Worm (Caenorhabditis elegans) whole organism, young adult: ENCODE results near the gene semo-1.

ENCODE experiments used
- F22D6.2 ChIP-seq: sonication (generic microtip); optimal IDR thresholded peaks from 2 replicates; lab custom pipeline; 2016; ENCODE audit warnings: mild to moderate bottlenecking, missing genetic modification characterization, missing compliant biosample characterization
- F33H1.4 ChIP-seq: fragments of 200-800 bp; sonication (Bioruptor generic); IDR thresholded peaks from 2 replicates; pipeline ENCODE4 v1.3.6; 2022; ENCODE audit warnings: missing genetic modification reagents, missing genetic modification characterization, missing compliant biosample characterization
- F39B2.1 ChIP-seq: fragments of 200-800 bp; sonication (Bioruptor generic); IDR thresholded peaks from 2 replicates; pipeline ENCODE4 v1.3.6; 2022; ENCODE audit warnings: missing genetic modification reagents, missing genetic modification characterization, missing compliant biosample characterization
- T07F8.4 ChIP-seq: sonication (generic microtip); optimal IDR thresholded peaks from 2 replicates; lab custom pipeline; 2016; ENCODE audit warnings: mild to moderate bottlenecking, missing genetic modification characterization, moderate library complexity, missing compliant biosample characterization
- T26A5.8 ChIP-seq: sonication (generic microtip); optimal IDR thresholded peaks from 2 replicates; lab custom pipeline; 2016; ENCODE audit warnings: missing genetic modification characterization, missing compliant biosample characterization
- Y53F4B.3 ChIP-seq: fragments of 200-800 bp; sonication (Bioruptor generic); IDR thresholded peaks from 2 replicates; pipeline ENCODE4 v1.3.6; 2022; ENCODE audit warnings: missing genetic modification reagents, missing genetic modification characterization, missing compliant biosample characterization
- Y67H2A.10 ChIP-seq: fragments of 200-800 bp; sonication (Bioruptor generic); conservative IDR thresholded peaks from 2 replicates; pipeline ENCODE4 v1.3.6; 2022; ENCODE audit warnings: missing genetic modification reagents, missing genetic modification characterization, missing compliant biosample characterization
- Y95B8A.8 ChIP-seq: fragments of 200-800 bp; sonication (Bioruptor generic); IDR thresholded peaks from 2 replicates; pipeline ENCODE4 v1.3.6; 2022; ENCODE audit warnings: missing genetic modification reagents, missing genetic modification characterization, missing compliant biosample characterization
- ZK185.1 ChIP-seq: sonication (generic microtip); optimal IDR thresholded peaks from 2 replicates; lab custom pipeline; 2016; ENCODE audit warnings: mild to moderate bottlenecking, missing genetic modification characterization, missing compliant biosample characterization; ENCODE audit not compliant: poor library complexity, severe bottlenecking
- ama-1 ChIP-seq, 3 experiments: fragments of 150-350 bp in 1 of 3; sonication (generic microtip) in 2 of 3; optimal IDR thresholded peaks; 2 replicates each; lab custom pipeline; 2014 to 2018; ENCODE audit warnings: missing biosample characterization in 2 of 3, missing genetic modification characterization in 2 of 3, missing genetic modification reagents in 2 of 3
- atf-7 ChIP-seq: sonication (generic microtip); optimal IDR thresholded peaks from 2 replicates; lab custom pipeline; 2017; ENCODE audit warnings: mild to moderate bottlenecking, missing genetic modification characterization, missing compliant biosample characterization
- attf-5 ChIP-seq: fragments of 200-800 bp; sonication (Bioruptor generic); optimal IDR thresholded peaks from 2 replicates; lab custom pipeline; 2018; ENCODE audit warnings: mild to moderate bottlenecking, missing genetic modification characterization, missing compliant biosample characterization
- bed-2 ChIP-seq: fragments of 200-800 bp; sonication (Bioruptor generic); IDR thresholded peaks from 2 replicates; pipeline ENCODE4 v1.3.6; 2022; ENCODE audit warnings: missing genetic modification reagents, missing genetic modification characterization, missing compliant biosample characterization
- ccch-3 ChIP-seq: fragments of 200-800 bp; sonication (Bioruptor generic); optimal IDR thresholded peaks from 2 replicates; lab custom pipeline; 2018; ENCODE audit warnings: mild to moderate bottlenecking, missing genetic modification characterization, missing compliant biosample characterization
- cebp-1 ChIP-seq, 2 experiments: fragments of 200-800 bp in 1 of 2; sonication (Bioruptor generic) in 1 of 2; sonication (generic microtip) in 1 of 2; IDR thresholded peaks in 1 of 2; optimal IDR thresholded peaks in 1 of 2; 2 replicates each; pipeline versions ENCODE4 v1.3.6 to Lab custom; 2017 to 2022; ENCODE audit warnings: missing compliant biosample characterization in 2 of 2, missing genetic modification characterization in 2 of 2, mild to moderate bottlenecking in 1 of 2, missing genetic modification reagents in 1 of 2, moderate library complexity in 1 of 2
- ceh-58 ChIP-seq: fragments of 200-800 bp; sonication (Bioruptor generic); IDR thresholded peaks from 2 replicates; pipeline ENCODE4 v1.3.6; 2022; ENCODE audit warnings: missing genetic modification characterization, missing compliant biosample characterization
- ceh-79 ChIP-seq: sonication (generic microtip); optimal IDR thresholded peaks from 2 replicates; lab custom pipeline; 2017; ENCODE audit warnings: mild to moderate bottlenecking, missing genetic modification characterization, missing compliant biosample characterization
- ceh-91 ChIP-seq: fragments of 200-800 bp; sonication (Bioruptor generic); IDR thresholded peaks from 2 replicates; pipeline ENCODE4 v1.3.6; 2022; ENCODE audit warnings: missing genetic modification reagents, missing genetic modification characterization, missing compliant biosample characterization
- chd-7 ChIP-seq: sonication (generic microtip); optimal IDR thresholded peaks from 2 replicates; lab custom pipeline; 2016; ENCODE audit warnings: mild to moderate bottlenecking, missing genetic modification characterization, moderate library complexity, missing compliant biosample characterization
- dox-1 ChIP-seq: fragments of 200-800 bp; sonication (Bioruptor generic); IDR thresholded peaks from 2 replicates; pipeline ENCODE4 v1.3.6; 2022; ENCODE audit warnings: missing genetic modification reagents, missing genetic modification characterization, missing compliant biosample characterization
- dpff-1 ChIP-seq: sonication (generic microtip); optimal IDR thresholded peaks from 2 replicates; lab custom pipeline; 2017; ENCODE audit warnings: mild to moderate bottlenecking, missing genetic modification characterization, missing compliant biosample characterization
- egl-18 ChIP-seq: fragments of 200-800 bp; sonication (Bioruptor generic); IDR thresholded peaks from 2 replicates; pipeline ENCODE4 v1.3.6; 2022; ENCODE audit warnings: missing genetic modification reagents, missing genetic modification characterization, missing compliant biosample characterization
- egl-44 ChIP-seq: fragments of 200-800 bp; sonication (Bioruptor generic); IDR thresholded peaks from 2 replicates; pipeline ENCODE4 v1.3.6; 2022; ENCODE audit warnings: missing genetic modification reagents, missing genetic modification characterization, missing compliant biosample characterization
- him-1 ChIP-seq: sonication (generic microtip); optimal IDR thresholded peaks from 2 replicates; lab custom pipeline; 2016; ENCODE audit warnings: missing genotype, missing genetic modification reagents, missing genetic modification characterization, missing compliant biosample characterization
- hmg-20 ChIP-seq: fragments of 200-800 bp; sonication (Bioruptor generic); IDR thresholded peaks from 2 replicates; pipeline ENCODE4 v1.3.6; 2022; ENCODE audit warnings: missing genetic modification reagents, missing genetic modification characterization, missing compliant biosample characterization
- let-526 ChIP-seq: fragments of 200-800 bp; sonication (Bioruptor generic); IDR thresholded peaks from 2 replicates; pipeline ENCODE4 v1.3.6; 2022; ENCODE audit warnings: missing genetic modification reagents, missing genetic modification characterization, missing compliant biosample characterization
- let-607 ChIP-seq, 2 experiments: fragments of 200-800 bp in 1 of 2; sonication (Bioruptor generic) in 1 of 2; sonication (generic microtip) in 1 of 2; optimal IDR thresholded peaks; 2 replicates each; lab custom pipeline; 2016 to 2018; ENCODE audit warnings: mild to moderate bottlenecking in 2 of 2, missing compliant biosample characterization in 2 of 2, missing genetic modification characterization in 2 of 2, moderate library complexity in 2 of 2, missing genotype in 1 of 2
- lin-54 ChIP-seq: fragments of 200-800 bp; sonication (Bioruptor generic); optimal IDR thresholded peaks from 2 replicates; lab custom pipeline; 2018; ENCODE audit warnings: mild to moderate bottlenecking, missing genetic modification characterization, missing compliant biosample characterization
- lsl-1 ChIP-seq: fragments of 200-800 bp; sonication (Bioruptor generic); optimal IDR thresholded peaks from 2 replicates; lab custom pipeline; 2018; ENCODE audit warnings: mild to moderate bottlenecking, missing genetic modification characterization, moderate library complexity, missing compliant biosample characterization
- lsy-27 ChIP-seq: sonication (generic microtip); optimal IDR thresholded peaks from 2 replicates; lab custom pipeline; 2017; ENCODE audit warnings: missing genetic modification characterization, mild to moderate bottlenecking, missing compliant biosample characterization, antibody characterized with exemption, missing genotype, borderline replicate concordance; ENCODE audit not compliant: insufficient read depth
- madf-8 ChIP-seq: fragments of 200-800 bp; sonication (Bioruptor generic); conservative IDR thresholded peaks from 2 replicates; pipeline ENCODE4 v1.3.6; 2022; ENCODE audit warnings: missing genetic modification reagents, missing genetic modification characterization, missing compliant biosample characterization
- mxl-1 ChIP-seq: sonication (generic microtip); optimal IDR thresholded peaks from 2 replicates; lab custom pipeline; 2016; ENCODE audit warnings: missing genetic modification characterization, missing compliant biosample characterization
- nfya-2 ChIP-seq: fragments of 200-800 bp; sonication (Bioruptor generic); IDR thresholded peaks from 2 replicates; pipeline ENCODE4 v1.3.6; 2022; ENCODE audit warnings: missing genetic modification reagents, missing genetic modification characterization, missing compliant biosample characterization
- nfyb-1 ChIP-seq: fragments of 200-800 bp; sonication (Bioruptor generic); IDR thresholded peaks from 2 replicates; pipeline ENCODE4 v1.3.6; 2022; ENCODE audit warnings: missing genetic modification reagents, missing genetic modification characterization, missing compliant biosample characterization
- nhr-120 ChIP-seq: fragments of 200-800 bp; sonication (Bioruptor generic); IDR thresholded peaks from 2 replicates; pipeline ENCODE4 v1.3.6; 2022; ENCODE audit warnings: missing genetic modification characterization, missing compliant biosample characterization
- pha-4 ChIP-seq: fragments of 150-350 bp; sonication (generic microtip); optimal IDR thresholded peaks from 2 replicates; lab custom pipeline; 2014; ENCODE audit warnings: missing biosample characterization, missing genetic modification reagents, missing genetic modification characterization
- repo-1 ChIP-seq: sonication (generic microtip); optimal IDR thresholded peaks from 2 replicates; lab custom pipeline; 2017; ENCODE audit warnings: mild to moderate bottlenecking, missing genetic modification characterization, missing compliant biosample characterization
- snpc-1.1 ChIP-seq: sonication (generic microtip); optimal IDR thresholded peaks from 2 replicates; lab custom pipeline; 2017; ENCODE audit warnings: missing genetic modification characterization, mild to moderate bottlenecking, missing compliant biosample characterization, antibody characterized with exemption, moderate library complexity, missing genotype, missing genetic modification reagents; ENCODE audit not compliant: insufficient read depth
- snpc-1.3 ChIP-seq: sonication (generic microtip); optimal IDR thresholded peaks from 2 replicates; lab custom pipeline; 2017; ENCODE audit warnings: missing genetic modification characterization, mild to moderate bottlenecking, missing compliant biosample characterization, antibody characterized with exemption, moderate library complexity, missing genotype, missing genetic modification reagents; ENCODE audit not compliant: insufficient read depth
- sptf-2 ChIP-seq: fragments of 200-800 bp; sonication (Bioruptor generic); optimal IDR thresholded peaks from 2 replicates; lab custom pipeline; 2018; ENCODE audit warnings: mild to moderate bottlenecking, missing genetic modification characterization, missing compliant biosample characterization
- tbp1 ChIP-seq: fragments of 200-800 bp; sonication (Bioruptor generic); optimal IDR thresholded peaks from 2 replicates; lab custom pipeline; 2018; ENCODE audit warnings: mild to moderate bottlenecking, missing genetic modification characterization, missing compliant biosample characterization
- tlf-1 ChIP-seq: fragments of 200-800 bp; sonication (Bioruptor generic); optimal IDR thresholded peaks from 2 replicates; lab custom pipeline; 2018; ENCODE audit warnings: mild to moderate bottlenecking, missing genetic modification characterization, missing compliant biosample characterization
- unc-62 ChIP-seq: fragments of 150-350 bp; optimal IDR thresholded peaks from 2 replicates; lab custom pipeline; 2014; ENCODE audit warnings: missing biosample characterization, missing genetic modification reagents, missing genetic modification characterization
- zfh-2 ChIP-seq: fragments of 200-800 bp; sonication (Bioruptor generic); conservative IDR thresholded peaks from 2 replicates; pipeline ENCODE4 v1.3.6; 2022; ENCODE audit warnings: missing genetic modification reagents, missing genetic modification characterization, missing compliant biosample characterization
- ztf-18 ChIP-seq: sonication (generic microtip); optimal IDR thresholded peaks from 2 replicates; lab custom pipeline; 2016; ENCODE audit warnings: missing genotype, mild to moderate bottlenecking, missing genetic modification characterization, missing compliant biosample characterization
- ztf-28 ChIP-seq: fragments of 200-800 bp; sonication (Bioruptor generic); IDR thresholded peaks from 2 replicates; pipeline ENCODE4 v1.3.6; 2022; ENCODE audit warnings: missing genetic modification reagents, missing genetic modification characterization, missing compliant biosample characterization
- ztf-3 ChIP-seq: fragments of 200-800 bp; sonication (Bioruptor generic); optimal IDR thresholded peaks from 2 replicates; lab custom pipeline; 2018; ENCODE audit warnings: mild to moderate bottlenecking, missing genetic modification characterization, missing compliant biosample characterization

Gene semo-1

ce11 chrIV:14070992-14071289 is 19.9 kb downstream of the semo-1 start (continued):
- TF ChIP-seq lsl-1 (GFP tag; lab: Kevin White, UChicago) (peak; percentile 78), let-607 (tag; optimal IDR thresholded peaks at IDR 0.05; lab: Kevin White, UChicago) (no peak), atf-7 (tag; lab: Kevin White, UChicago) (no peak), sptf-2 (GFP tag; lab: Kevin White, UChicago) (no peak), ZK185.1 (tag; lab: Kevin White, UChicago) (peak; percentile 68), ceh-91 (GFP tag; lab: Robert Waterston, UW) (peak; percentile 79), lsy-27 (no peak), egl-44 (GFP tag; lab: Robert Waterston, UW) (no peak), T07F8.4 (no peak), mxl-1 (tag; lab: Kevin White, UChicago) (no peak), snpc-1.3 (tag; lab: Kevin White, UChicago) (peak; percentile 58), Y67H2A.10 (peak; percentile 16; the same call in 1 of the 2 replicates), ceh-79 (tag; lab: Kevin White, UChicago) (no peak), F33H1.4 (peak; percentile 98), ztf-28 (GFP tag; lab: Robert Waterston, UW) (0 out of 2 replicates have a peak, but pooled peaks have one; percentile 47), pha-4 (tag; lab: Kevin White, UChicago) (no peak), snpc-1.1 (peak; percentile 70), T26A5.8 (no peak), attf-5 (GFP tag; lab: Kevin White, UChicago) (peak; percentile 77), him-1 (tag; lab: Kevin White, UChicago) (peak; percentile 28), lin-54 (peak; percentile 87), nhr-120 (GFP tag; lab: Robert Waterston, UW) (no peak), dpff-1 (tag; lab: Kevin White, UChicago) (no peak), ccch-3 (no peak), ceh-58 (no peak), ztf-3 (GFP tag; lab: Kevin White, UChicago) (no peak), cebp-1 (GFP tag; IDR thresholded peaks at IDR 0.05; lab: Robert Waterston, UW) (no peak), cebp-1 (tag; optimal IDR thresholded peaks at IDR 0.05; lab: Kevin White, UChicago) (no peak), Y95B8A.8 (GFP tag; lab: Robert Waterston, UW) (peak; percentile 66; the same call in 1 of the 2 replicates), dox-1 (peak; percentile 95), ama-1 (optimal IDR thresholded peaks at IDR 0.05; lab: Kevin White, UChicago) (no peak), ama-1 (GFP tag; optimal IDR thresholded peaks at IDR 0.05; lab: Kevin White, UChicago) (no peak), egl-18 (GFP tag; lab: Robert Waterston, UW) (no peak), repo-1 (tag; lab: Kevin White, UChicago) (no peak), madf-8 (GFP tag; lab: Robert Waterston, UW) (peak; percentile 67), Y53F4B.3 (GFP tag; lab: Robert Waterston, UW) (no peak; the same call in 1 of the 2 replicates), nfya-2 (GFP tag; lab: Robert Waterston, UW) (no peak), ztf-18 (tag; lab: Kevin White, UChicago) (peak; percentile 25), zfh-2 (GFP tag; lab: Robert Waterston, UW) (no peak), tlf-1 (peak; percentile 74), let-526 (GFP tag; lab: Robert Waterston, UW) (no peak), F22D6.2 (tag; lab: Kevin White, UChicago) (no peak), unc-62 (GFP tag; lab: Kevin White, UChicago) (no peak), nfyb-1 (peak; percentile 77; the same call in 1 of the 2 replicates), hmg-20 (GFP tag; lab: Robert Waterston, UW) (no peak), chd-7 (no peak), F39B2.1 (GFP tag; lab: Robert Waterston, UW) (no peak), tbp1 (GFP tag; lab: Kevin White, UChicago) (peak; percentile 75), bed-2 (GFP tag; lab: Robert Waterston, UW) (no peak)
